Worm (Caenorhabditis elegans) whole organism, mixed stage, embryonic: ENCODE measurements around the gene bus-1.

Source experiments
- M03D4.4 ChIP-seq: sonication (generic microtip); optimal IDR thresholded peaks from 2 replicates; lab custom pipeline; 2017; ENCODE audit warnings: mild to moderate bottlenecking, missing genetic modification characterization, missing compliant biosample characterization
- bed-3 ChIP-seq: fragments of 200-800 bp; sonication (Bioruptor generic); optimal IDR thresholded peaks from 3 replicates; lab custom pipeline; 2018; ENCODE audit warnings: mild to moderate bottlenecking, missing genetic modification characterization, moderate library complexity, missing compliant biosample characterization
- blmp-1 ChIP-seq: fragments of 150-350 bp; optimal IDR thresholded peaks from 2 replicates; lab custom pipeline; 2014; ENCODE audit warnings: missing biosample characterization, missing genetic modification characterization
- ceh-39 ChIP-seq: fragments of 150-350 bp; optimal IDR thresholded peaks from 2 replicates; lab custom pipeline; 2014; ENCODE audit warnings: missing biosample characterization, missing genetic modification characterization
- ceh-43 ChIP-seq: fragments of 200-800 bp; sonication (Bioruptor generic); optimal IDR thresholded peaks from 2 replicates; lab custom pipeline; 2018; ENCODE audit warnings: mild to moderate bottlenecking, missing genetic modification characterization, moderate library complexity, missing compliant biosample characterization
- ceh-83 ChIP-seq: fragments of 200-800 bp; sonication (Bioruptor generic); optimal IDR thresholded peaks from 2 replicates; lab custom pipeline; 2018; ENCODE audit warnings: mild to moderate bottlenecking, missing genetic modification characterization, missing compliant biosample characterization
- ces-1 ChIP-seq: fragments of 150-350 bp; optimal IDR thresholded peaks from 2 replicates; lab custom pipeline; 2014; ENCODE audit warnings: missing biosample characterization, missing genetic modification reagents, missing genetic modification characterization
- cnd-1 ChIP-seq: fragments of 200-800 bp; sonication (Bioruptor generic); optimal IDR thresholded peaks from 2 replicates; lab custom pipeline; 2018; ENCODE audit warnings: mild to moderate bottlenecking, missing genetic modification characterization, missing compliant biosample characterization
- drap-1 ChIP-seq: fragments of 200-800 bp; sonication (Bioruptor generic); optimal IDR thresholded peaks from 3 replicates; lab custom pipeline; 2018; ENCODE audit warnings: mild to moderate bottlenecking, missing genetic modification characterization, missing compliant biosample characterization
- elt-1 ChIP-seq: sonication (generic microtip); optimal IDR thresholded peaks from 2 replicates; lab custom pipeline; 2017; ENCODE audit warnings: missing genetic modification characterization, mild to moderate bottlenecking, missing compliant biosample characterization, antibody characterized with exemption, moderate library complexity, borderline replicate concordance; ENCODE audit not compliant: insufficient read depth
- elt-3 ChIP-seq: fragments of 150-350 bp; optimal IDR thresholded peaks from 2 replicates; lab custom pipeline; 2014; ENCODE audit warnings: missing biosample characterization, missing genetic modification characterization
- ham-2 ChIP-seq: fragments of 200-800 bp; sonication (Bioruptor generic); optimal IDR thresholded peaks from 2 replicates; lab custom pipeline; 2018; ENCODE audit warnings: mild to moderate bottlenecking, missing genetic modification characterization, missing compliant biosample characterization
- lin-13 ChIP-seq: fragments of 150-350 bp; optimal IDR thresholded peaks from 2 replicates; lab custom pipeline; 2014; ENCODE audit warnings: missing biosample characterization, missing genetic modification characterization
- lin-32 ChIP-seq: fragments of 200-800 bp; sonication (Bioruptor generic); optimal IDR thresholded peaks from 2 replicates; lab custom pipeline; 2018; ENCODE audit warnings: mild to moderate bottlenecking, missing genetic modification characterization, missing compliant biosample characterization
- lsy-2 ChIP-seq: fragments of 150-350 bp; optimal IDR thresholded peaks from 2 replicates; lab custom pipeline; 2014; ENCODE audit warnings: missing biosample characterization, missing genetic modification characterization
- mab-5 ChIP-seq: fragments of 150-350 bp; optimal IDR thresholded peaks from 2 replicates; lab custom pipeline; 2014; ENCODE audit warnings: missing biosample characterization, missing genetic modification characterization
- mep-1 ChIP-seq: fragments of 150-350 bp; optimal IDR thresholded peaks from 2 replicates; lab custom pipeline; 2017; ENCODE audit warnings: missing biosample characterization, missing genetic modification reagents, missing genetic modification characterization, inconsistent platforms
- mls-2 ChIP-seq: sonication (generic microtip); optimal IDR thresholded peaks from 2 replicates; lab custom pipeline; 2016; ENCODE audit warnings: mild to moderate bottlenecking, missing genetic modification characterization, moderate library complexity, missing compliant biosample characterization
- nhr-12 ChIP-seq: fragments of 150-350 bp; optimal IDR thresholded peaks from 2 replicates; lab custom pipeline; 2014; ENCODE audit warnings: missing biosample characterization, missing genetic modification characterization
- nhr-237 ChIP-seq: fragments of 150-350 bp; optimal IDR thresholded peaks from 2 replicates; lab custom pipeline; 2014; ENCODE audit warnings: missing biosample characterization, missing genetic modification characterization
- nhr-76 ChIP-seq: sonication (generic microtip); optimal IDR thresholded peaks from 2 replicates; lab custom pipeline; 2017; ENCODE audit warnings: missing biosample characterization, missing genetic modification characterization
- pha-4 ChIP-seq: fragments of 150-350 bp; optimal IDR thresholded peaks from 2 replicates; lab custom pipeline; 2018; ENCODE audit warnings: missing biosample characterization, missing genetic modification reagents, missing genetic modification characterization
- sem-2 ChIP-seq: fragments of 200-800 bp; sonication (Bioruptor generic); optimal IDR thresholded peaks from 2 replicates; lab custom pipeline; 2018; ENCODE audit warnings: mild to moderate bottlenecking, missing genetic modification characterization, missing compliant biosample characterization
- snpc-4 ChIP-seq: fragments of 150-350 bp; optimal IDR thresholded peaks from 2 replicates; lab custom pipeline; 2014; ENCODE audit warnings: missing biosample characterization, missing genetic modification characterization
- sptf-1 ChIP-seq: sonication (generic microtip); optimal IDR thresholded peaks from 2 replicates; lab custom pipeline; 2017; ENCODE audit warnings: mild to moderate bottlenecking, missing genetic modification characterization, moderate library complexity, missing compliant biosample characterization
- tbx-8 ChIP-seq: fragments of 200-800 bp; sonication (Bioruptor generic); optimal IDR thresholded peaks from 2 replicates; lab custom pipeline; 2018; ENCODE audit warnings: mild to moderate bottlenecking, missing genetic modification characterization, moderate library complexity, missing compliant biosample characterization
- unc-120 ChIP-seq: sonication (generic microtip); optimal IDR thresholded peaks from 2 replicates; lab custom pipeline; 2017; ENCODE audit warnings: missing genetic modification characterization, missing compliant biosample characterization; ENCODE audit not compliant: poor library complexity, severe bottlenecking
- unc-39 ChIP-seq: fragments of 150-350 bp; optimal IDR thresholded peaks from 2 replicates; lab custom pipeline; 2014; ENCODE audit warnings: missing biosample characterization, missing genetic modification characterization
- zip-8 ChIP-seq: fragments of 150-350 bp; optimal IDR thresholded peaks from 2 replicates; lab custom pipeline; 2014; ENCODE audit warnings: missing biosample characterization, missing genetic modification characterization
- ztf-11 ChIP-seq: fragments of 150-350 bp; optimal IDR thresholded peaks from 2 replicates; lab custom pipeline; 2014; ENCODE audit warnings: missing biosample characterization, missing genetic modification characterization

The bus-1 gene

ce11 chrV:9015540-9015939 is 9.1 kb downstream of the bus-1 start, which contains the start of gene srt-18:
Gene srt-18 (minus strand): TSS chrV:9015640.
- TF ChIP-seq nhr-237 (tag; lab: Kevin White, UChicago) (no peak), sptf-1 (no peak), snpc-4 (no peak), ceh-39 (tag; lab: Kevin White, UChicago) (no peak), cnd-1 (tag; lab: Kevin White, UChicago) (no peak), tbx-8 (GFP tag; lab: Kevin White, UChicago) (no peak), nhr-12 (tag; lab: Kevin White, UChicago) (no peak), M03D4.4 (tag; lab: Kevin White, UChicago) (no peak), sem-2 (GFP tag; lab: Kevin White, UChicago) (no peak), unc-39 (tag; lab: Kevin White, UChicago) (no peak), unc-120 (tag; lab: Kevin White, UChicago) (no peak), ceh-83 (no peak), lin-32 (no peak), mep-1 (no peak), mab-5 (tag; lab: Kevin White, UChicago) (no peak)
- TF ChIP-seq, all 35 proteins: peak for 0

- no peak for TF ChIP-seq M03D4.4 (tag; lab: Kevin White, UChicago)
- no peak for TF ChIP-seq ceh-43
- TF ChIP-seq unc-120 (tag; lab: Kevin White, UChicago): no peak
- TF ChIP-seq elt-1 (tag; lab: Kevin White, UChicago): no peak
- no peak for TF ChIP-seq bed-3 (GFP tag; lab: Kevin White, UChicago)
- TF ChIP-seq ceh-83: no peak
- TF ChIP-seq cnd-1 (tag; lab: Kevin White, UChicago): no peak
- TF ChIP-seq lsy-2 (tag; lab: Kevin White, UChicago): no peak
- no peak for TF ChIP-seq nhr-237 (tag; lab: Kevin White, UChicago)
- TF ChIP-seq zip-8 (tag; lab: Kevin White, UChicago): no peak
- TF ChIP-seq sem-2 (GFP tag; lab: Kevin White, UChicago): no peak
- TF ChIP-seq snpc-4: no peak
- no peak for TF ChIP-seq nhr-76 (tag; lab: Kevin White, UChicago)
- TF ChIP-seq mls-2: no peak
- TF ChIP-seq unc-39 (tag; lab: Kevin White, UChicago): no peak
- TF ChIP-seq elt-3: no peak
- no peak for TF ChIP-seq drap-1
- no peak for TF ChIP-seq ham-2 (GFP tag; lab: Kevin White, UChicago)
- no peak for TF ChIP-seq lin-32
These were observed 10.8 kb downstream of the bus-1 start, which contains the start of gene srh-201 for ce11 chrV:9013765-9014164. Gene srh-201 (minus strand): TSS chrV:9013865.

DNA sequence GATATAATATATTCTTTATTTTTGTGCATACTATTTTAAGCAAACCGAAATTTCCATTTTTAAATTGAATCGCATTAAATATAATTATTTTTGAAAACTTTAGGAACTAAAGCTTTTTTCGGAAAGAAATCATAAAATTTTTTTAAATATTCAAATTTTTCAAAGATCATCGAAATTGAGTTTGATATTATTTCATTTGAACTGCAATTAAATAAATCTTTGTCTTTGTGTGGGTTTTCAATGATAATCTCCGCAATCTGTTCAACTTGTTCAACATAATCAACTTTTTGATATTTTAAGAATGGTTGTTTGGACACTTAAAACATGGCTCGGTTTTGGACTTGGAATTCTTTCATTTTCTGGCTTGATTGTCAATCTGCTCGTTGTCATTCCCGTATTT is 15.4 kb downstream of the bus-1 start, which contains the start of gene srx-2:
TSS of gene srx-2 (plus strand) at position 301 of the 400 bp plus-strand sequence.
- TF ChIP-seq nhr-76 (tag; lab: Kevin White, UChicago) (no peak), ham-2 (GFP tag; lab: Kevin White, UChicago) (no peak), blmp-1 (tag; lab: Kevin White, UChicago) (no peak), tbx-8 (GFP tag; lab: Kevin White, UChicago) (no peak), lin-13 (no peak), snpc-4 (no peak), nhr-237 (tag; lab: Kevin White, UChicago) (no peak), mls-2 (no peak), ceh-83 (no peak), lin-32 (no peak), ztf-11 (tag; lab: Kevin White, UChicago) (no peak), nhr-12 (tag; lab: Kevin White, UChicago) (no peak), unc-39 (tag; lab: Kevin White, UChicago) (no peak), drap-1 (no peak), ces-1 (GFP tag; lab: Kevin White, UChicago) (no peak)

DNA sequence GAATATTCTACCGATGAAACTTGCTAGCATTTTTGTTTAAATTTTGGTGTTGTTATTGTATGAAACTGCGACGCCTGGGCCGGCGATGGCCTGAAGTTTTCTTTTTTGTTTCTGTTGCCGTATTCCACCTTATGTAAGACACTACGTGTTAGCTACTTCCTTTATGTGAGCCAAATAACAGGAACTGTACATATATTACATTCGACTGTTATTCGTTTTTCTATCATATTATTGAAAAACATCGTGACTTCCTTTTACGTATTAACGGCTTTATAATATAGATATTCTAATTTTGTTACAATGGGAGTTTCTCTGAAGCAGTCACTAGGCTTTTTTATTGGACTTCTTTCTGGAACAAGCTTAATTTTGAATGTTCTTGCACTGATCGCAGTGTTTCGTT is 19.4 kb downstream of the bus-1 start, which contains the start of gene srx-3:
TSS of gene srx-3 (plus strand) at position 301 of the 400 bp plus-strand sequence.
- TF ChIP-seq ham-2 (GFP tag; lab: Kevin White, UChicago): no peak

DNA sequence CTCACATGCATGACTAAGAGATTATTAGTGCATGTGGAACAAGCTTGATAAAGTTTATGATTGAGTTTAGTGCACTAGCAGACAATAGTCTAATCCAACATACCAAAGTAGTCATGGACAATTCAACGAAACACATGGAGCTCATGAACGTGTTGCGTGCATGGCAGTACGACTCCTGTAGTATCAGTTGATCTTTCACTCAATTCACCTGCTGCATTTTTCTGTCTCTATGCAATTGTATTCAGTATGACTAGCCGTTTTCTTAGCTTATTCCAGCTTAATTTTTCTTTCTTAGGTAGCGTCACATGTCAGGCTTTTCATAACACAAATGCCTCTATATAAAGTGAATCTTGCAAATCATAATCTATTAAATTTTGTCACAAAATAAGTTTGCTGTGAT is 21.3 kb downstream of the bus-1 start, which contains the start of gene srx-1:
TSS of gene srx-1 (plus strand) at position 382 of the 400 bp plus-strand sequence.
- TF ChIP-seq pha-4 (no peak), ztf-11 (tag; lab: Kevin White, UChicago) (no peak), M03D4.4 (tag; lab: Kevin White, UChicago) (no peak), lsy-2 (tag; lab: Kevin White, UChicago) (no peak), mep-1 (no peak), sptf-1 (no peak)
